Worm (Caenorhabditis elegans): Measurements from ENCODE around the gene F23F12.12.

DNA sequence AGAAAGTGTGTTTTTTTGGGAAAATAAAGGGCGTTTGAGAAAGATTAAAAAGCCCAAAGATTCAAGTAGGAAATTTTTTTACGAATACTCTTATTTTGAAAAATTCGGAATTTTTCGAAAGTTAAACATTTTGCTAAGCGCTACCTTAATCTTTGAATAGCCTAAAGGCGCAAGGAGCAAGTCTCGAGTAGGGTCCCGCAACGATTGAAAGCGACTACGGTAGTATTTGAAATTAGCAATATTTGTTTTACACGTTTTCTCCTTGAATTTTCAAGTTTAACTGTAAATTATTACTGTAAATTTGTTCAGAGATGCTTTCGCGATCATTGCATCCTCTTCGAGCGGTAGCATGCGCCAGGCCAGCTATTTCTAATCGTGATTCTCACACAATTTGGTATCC lies 43.0 kb upstream of the F23F12.12 start, which contains the start of gene nduf-2.2:
- TF ChIP-seq hnd-1 (tag; optimal IDR thresholded peaks at IDR 0.05) (no peak), F13C5.2 (tag; optimal IDR thresholded peaks at IDR 0.05) (no peak), ama-1 (optimal IDR thresholded peaks at IDR 0.05) (no peak), ceh-36 (tag; optimal IDR thresholded peaks at IDR 0.05) (no peak), tbx-37 (GFP tag; conservative IDR thresholded peaks at IDR 0.05) (no peak), aly-1 (tag; optimal IDR thresholded peaks at IDR 0.05) (no peak), pes-1 (GFP tag; IDR thresholded peaks at IDR 0.05) (no peak), sea-1 (GFP tag; conservative IDR thresholded peaks at IDR 0.05) (no peak), hmbx-1 (tag; optimal IDR thresholded peaks at IDR 0.05) (no peak), hmg-4 (GFP tag; optimal IDR thresholded peaks at IDR 0.05) (no peak), tbx-11 (GFP tag; IDR thresholded peaks at IDR 0.05) (no peak), ets-7 (tag; optimal IDR thresholded peaks at IDR 0.05) (no peak), scrt-1 (GFP tag; IDR thresholded peaks at IDR 0.05) (no peak)

All from whole organism, early embryonic.